Worm (Caenorhabditis elegans) whole organism, young adult: ENCODE results near the gene C16D9.6.

Source experiments
- F49E8.2 ChIP-seq: sonication (generic microtip); optimal IDR thresholded peaks from 3 replicates; lab custom pipeline; 2017; ENCODE audit warnings: missing genetic modification characterization, mild to moderate bottlenecking, missing compliant biosample characterization, antibody characterized with exemption, moderate library complexity; ENCODE audit not compliant: insufficient read depth
- F57C9.4 ChIP-seq: sonication (generic microtip); optimal IDR thresholded peaks from 2 replicates; lab custom pipeline; 2017; ENCODE audit warnings: mild to moderate bottlenecking, missing genetic modification characterization, missing compliant biosample characterization
- ets-4 ChIP-seq: fragments of 200-800 bp; sonication (Bioruptor generic); optimal IDR thresholded peaks from 2 replicates; lab custom pipeline; 2018; ENCODE audit warnings: mild to moderate bottlenecking, missing genetic modification characterization, missing compliant biosample characterization
- hlh-12 ChIP-seq: sonication (generic microtip); optimal IDR thresholded peaks from 2 replicates; lab custom pipeline; 2016; ENCODE audit warnings: missing genetic modification characterization, missing compliant biosample characterization
- let-526 ChIP-seq: fragments of 200-800 bp; sonication (Bioruptor generic); IDR thresholded peaks from 2 replicates; pipeline ENCODE4 v1.3.6; 2022; ENCODE audit warnings: missing genetic modification reagents, missing genetic modification characterization, missing compliant biosample characterization
- madf-3 ChIP-seq: fragments of 200-800 bp; sonication (Bioruptor generic); IDR thresholded peaks from 2 replicates; pipeline ENCODE4 v1.3.6; 2022; ENCODE audit warnings: missing genetic modification reagents, missing genetic modification characterization, missing compliant biosample characterization
- nhr-120 ChIP-seq: fragments of 200-800 bp; sonication (Bioruptor generic); IDR thresholded peaks from 2 replicates; pipeline ENCODE4 v1.3.6; 2022; ENCODE audit warnings: missing genetic modification characterization, missing compliant biosample characterization
- pha-4 ChIP-seq: fragments of 150-350 bp; sonication (generic microtip); optimal IDR thresholded peaks from 2 replicates; lab custom pipeline; 2014; ENCODE audit warnings: missing biosample characterization, missing genetic modification reagents, missing genetic modification characterization

DNA sequence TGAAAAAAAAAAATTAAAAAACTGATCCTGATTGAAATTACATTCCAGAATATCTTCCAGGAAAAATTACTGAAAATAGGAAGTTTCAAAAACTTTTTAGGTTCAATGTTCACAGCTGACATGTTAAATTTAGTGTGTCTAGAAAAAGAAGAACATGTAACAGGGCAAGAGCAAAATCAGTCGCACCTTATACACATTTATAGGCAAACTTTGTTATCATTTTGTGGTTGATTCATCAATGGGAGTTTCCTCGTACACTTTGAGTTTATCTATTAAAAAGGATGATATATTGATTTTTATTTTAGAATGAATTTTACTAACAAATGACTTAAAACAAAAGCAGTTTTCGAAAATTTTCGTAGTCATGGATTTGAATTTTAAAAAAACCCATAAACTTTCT, 6.9 kb downstream of the C16D9.6 start:
- TF ChIP-seq let-526 (GFP tag; lab: Robert Waterston, UW), result no peak
- TF ChIP-seq hlh-12 (tag; lab: Kevin White, UChicago), result no peak
- TF ChIP-seq ets-4 (GFP tag; lab: Kevin White, UChicago), result no peak
- no peak for TF ChIP-seq nhr-120 (GFP tag; lab: Robert Waterston, UW)
- TF ChIP-seq madf-3 (GFP tag; lab: Robert Waterston, UW), result no peak
- no peak for TF ChIP-seq pha-4
- TF ChIP-seq F57C9.4 (tag; lab: Kevin White, UChicago), result no peak
- no peak for TF ChIP-seq F49E8.2 (tag; lab: Kevin White, UChicago)
